Fruit fly (Drosophila melanogaster): Measurements from ENCODE around the gene mTerf3.

- no peak for TF ChIP-seq rn (GFP tag; IDR thresholded peaks at IDR 0.05)
- TF ChIP-seq fd96Ca (GFP tag; IDR thresholded peaks at IDR 0.05) = no peak
- no peak for TF ChIP-seq CG8159 (tag; optimal IDR thresholded peaks at IDR 0.05)
- TF ChIP-seq CG32121 (GFP tag; IDR thresholded peaks at IDR 0.05) = no peak
- TF ChIP-seq EcR (GFP tag; optimal IDR thresholded peaks at IDR 0.05) = no peak
- TF ChIP-seq CG12605 (GFP tag; IDR thresholded peaks at IDR 0.05) = no peak
These were observed 17.2 kb upstream of the mTerf3 start for dm6 chr3L:20537655-20538300.

Measured in whole organism, pupa.